Fruit fly (Drosophila melanogaster): ENCODE data around the gene CG11679.

dm6 chrX:15756018-15756417, 17.3 kb upstream of the CG11679 start, which contains the start of gene CG8260:
- TF ChIP-seq CG9705 (GFP tag; optimal IDR thresholded peaks at IDR 0.05): no peak
- no peak for TF ChIP-seq tai (GFP tag; optimal IDR thresholded peaks at IDR 0.05)
- no peak for TF ChIP-seq Sp1 (GFP tag; optimal IDR thresholded peaks at IDR 0.05)
- no peak for TF ChIP-seq Abd-B (GFP tag; optimal IDR thresholded peaks at IDR 0.05)
- TF ChIP-seq h (GFP tag; optimal IDR thresholded peaks at IDR 0.05): no peak
- no peak for TF ChIP-seq psq (GFP tag; optimal IDR thresholded peaks at IDR 0.05)
- TF ChIP-seq Myc (optimal IDR thresholded peaks at IDR 0.05): no peak
- TF ChIP-seq Jra (GFP tag; optimal IDR thresholded peaks at IDR 0.05): no peak
- no peak for TF ChIP-seq br (GFP tag; optimal IDR thresholded peaks at IDR 0.05)
- TF ChIP-seq dmrt93B (GFP tag; optimal IDR thresholded peaks at IDR 0.05): no peak
